Fruit fly (Drosophila melanogaster): ENCODE data around the gene CG15599.

DNA sequence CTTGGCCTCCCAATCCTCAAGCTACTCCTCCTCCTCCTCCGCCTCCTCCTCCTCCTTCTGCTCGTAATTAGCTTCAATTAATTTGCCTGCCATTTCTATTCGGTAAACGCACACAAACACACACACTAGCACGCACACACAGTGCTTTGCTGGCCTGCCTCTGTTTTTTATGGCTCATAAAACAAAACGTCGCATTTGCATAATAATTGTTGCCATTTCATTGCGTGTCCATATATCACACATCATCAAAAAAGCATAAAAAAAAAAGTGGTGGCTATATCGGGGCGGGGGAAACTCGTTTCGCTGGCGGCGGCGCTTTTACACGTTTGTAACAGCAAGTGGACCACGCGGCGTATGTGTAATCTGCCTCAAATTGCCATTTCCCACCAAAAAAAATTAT, 37.1 kb downstream of the CG15599 start:
- TF ChIP-seq CG8478 (optimal IDR thresholded peaks at IDR 0.05) (no peak), CTCF (optimal IDR thresholded peaks at IDR 0.05) (no peak)

All from S2 (cell line).